Worm (Caenorhabditis elegans) whole organism, L3 larva: Measurements from ENCODE around the gene K02A2.5.

Source experiments
- R02D3.7 ChIP-seq: fragments of 150-350 bp; optimal IDR thresholded peaks from 2 replicates; lab custom pipeline; 2014; ENCODE audit warnings: missing biosample characterization, missing genetic modification characterization
- ZK546.5 ChIP-seq: sonication (generic microtip); optimal IDR thresholded peaks from 2 replicates; lab custom pipeline; 2017; ENCODE audit warnings: missing biosample characterization, missing genetic modification characterization
- aly-2 ChIP-seq: fragments of 150-350 bp; optimal IDR thresholded peaks from 2 replicates; lab custom pipeline; 2014; ENCODE audit warnings: missing biosample characterization, missing genetic modification characterization
- ama-1 ChIP-seq: fragments of 150-350 bp; optimal IDR thresholded peaks from 2 replicates; lab custom pipeline; 2018
- ceh-16 ChIP-seq: sonication (generic microtip); optimal IDR thresholded peaks from 2 replicates; lab custom pipeline; 2017; ENCODE audit warnings: missing biosample characterization, missing genetic modification characterization
- ceh-82 ChIP-seq: fragments of 150-350 bp; optimal IDR thresholded peaks from 2 replicates; lab custom pipeline; 2014; ENCODE audit warnings: missing biosample characterization, missing genetic modification characterization
- ceh-9 ChIP-seq: sonication (generic microtip); optimal IDR thresholded peaks from 2 replicates; lab custom pipeline; 2018; ENCODE audit warnings: missing biosample characterization, missing genetic modification characterization
- egl-5 ChIP-seq: fragments of 150-350 bp; optimal IDR thresholded peaks from 2 replicates; lab custom pipeline; 2017; ENCODE audit warnings: missing biosample characterization, missing genetic modification reagents, missing genetic modification characterization, inconsistent platforms
- elt-3 ChIP-seq, 3 experiments: fragments of 150-350 bp in 1 of 3; sonication (generic microtip) in 2 of 3; optimal IDR thresholded peaks; 2 replicates in 2 of 3; 4 replicates in 1 of 3; lab custom pipeline; 2014 to 2017; ENCODE audit warnings: missing biosample characterization in 3 of 3, missing genetic modification characterization in 3 of 3
- eor-1 ChIP-seq, 2 experiments: fragments of 150-350 bp; optimal IDR thresholded peaks; 2 replicates each; lab custom pipeline; 2014 to 2018; ENCODE audit warnings: missing biosample characterization in 2 of 2, missing genetic modification characterization in 2 of 2
- fkh-10 ChIP-seq: sonication (generic microtip); optimal IDR thresholded peaks from 2 replicates; lab custom pipeline; 2017; ENCODE audit warnings: missing biosample characterization, missing genetic modification reagents, missing genetic modification characterization
- fkh-2 ChIP-seq: fragments of 150-350 bp; optimal IDR thresholded peaks from 2 replicates; lab custom pipeline; 2014; ENCODE audit warnings: missing biosample characterization, missing genetic modification reagents, missing genetic modification characterization
- jun-1 ChIP-seq: fragments of 150-350 bp; optimal IDR thresholded peaks from 2 replicates; lab custom pipeline; 2014; ENCODE audit warnings: missing biosample characterization, missing genetic modification reagents, missing genetic modification characterization
- lin-15B ChIP-seq: fragments of 150-350 bp; optimal IDR thresholded peaks from 2 replicates; lab custom pipeline; 2014; ENCODE audit warnings: missing biosample characterization, missing genetic modification characterization
- lin-39 ChIP-seq: fragments of 150-350 bp; optimal IDR thresholded peaks from 2 replicates; lab custom pipeline; 2018; ENCODE audit warnings: missing biosample characterization, missing genetic modification reagents, missing genetic modification characterization
- lsy-12 ChIP-seq: sonication (generic microtip); optimal IDR thresholded peaks from 2 replicates; lab custom pipeline; 2016; ENCODE audit warnings: mild to moderate bottlenecking, missing genetic modification characterization, missing compliant biosample characterization
- mdl-1 ChIP-seq: fragments of 150-350 bp; optimal IDR thresholded peaks from 2 replicates; lab custom pipeline; 2014; ENCODE audit warnings: missing biosample characterization, missing genetic modification characterization
- mml-1 ChIP-seq: fragments of 150-350 bp; sonication (generic microtip); optimal IDR thresholded peaks from 3 replicates; lab custom pipeline; 2014; ENCODE audit warnings: missing biosample characterization, missing genetic modification characterization
- nfya-1 ChIP-seq: sonication (generic microtip); optimal IDR thresholded peaks from 2 replicates; lab custom pipeline; 2017; ENCODE audit warnings: missing genetic modification characterization, mild to moderate bottlenecking, missing compliant biosample characterization, antibody characterized with exemption, moderate library complexity; ENCODE audit not compliant: insufficient read depth
- nhr-11 ChIP-seq: fragments of 150-350 bp; optimal IDR thresholded peaks from 2 replicates; lab custom pipeline; 2014; ENCODE audit warnings: missing biosample characterization, missing genetic modification characterization
- nhr-23 ChIP-seq: fragments of 150-350 bp; optimal IDR thresholded peaks from 2 replicates; lab custom pipeline; 2014; ENCODE audit warnings: missing biosample characterization, missing genetic modification reagents, missing genetic modification characterization
- nhr-237 ChIP-seq: fragments of 150-350 bp; optimal IDR thresholded peaks from 2 replicates; lab custom pipeline; 2014; ENCODE audit warnings: missing biosample characterization, missing genetic modification characterization
- nhr-25 ChIP-seq: sonication (generic microtip); optimal IDR thresholded peaks from 2 replicates; lab custom pipeline; 2017; ENCODE audit warnings: missing biosample characterization, missing genetic modification characterization
- nhr-28 ChIP-seq: fragments of 150-350 bp; optimal IDR thresholded peaks from 2 replicates; lab custom pipeline; 2014; ENCODE audit warnings: missing biosample characterization, missing genetic modification characterization
- nhr-43 ChIP-seq: sonication (generic microtip); optimal IDR thresholded peaks from 2 replicates; lab custom pipeline; 2016; ENCODE audit warnings: mild to moderate bottlenecking, missing genetic modification characterization, missing compliant biosample characterization; ENCODE audit not compliant: poor library complexity, severe bottlenecking
- nhr-67 ChIP-seq: fragments of 150-350 bp; optimal IDR thresholded peaks from 2 replicates; lab custom pipeline; 2014; ENCODE audit warnings: missing biosample characterization, missing genetic modification characterization
- nhr-77 ChIP-seq: fragments of 150-350 bp; optimal IDR thresholded peaks from 2 replicates; lab custom pipeline; 2014; ENCODE audit warnings: missing biosample characterization, missing genetic modification characterization
- pha-4 ChIP-seq: fragments of 150-350 bp; optimal IDR thresholded peaks from 2 replicates; lab custom pipeline; 2014; ENCODE audit warnings: missing biosample characterization, missing genetic modification reagents, missing genetic modification characterization
- pqm-1 ChIP-seq: fragments of 150-350 bp; optimal IDR thresholded peaks from 2 replicates; lab custom pipeline; 2017; ENCODE audit warnings: missing biosample characterization, missing genetic modification characterization, inconsistent platforms
- sea-2 ChIP-seq: fragments of 150-350 bp; sonication (generic microtip); optimal IDR thresholded peaks from 4 replicates; lab custom pipeline; 2014; ENCODE audit warnings: missing biosample characterization, missing genetic modification reagents, missing genetic modification characterization
- skn-1 ChIP-seq: fragments of 150-350 bp; optimal IDR thresholded peaks from 2 replicates; lab custom pipeline; 2014; ENCODE audit warnings: missing biosample characterization, missing genetic modification characterization
- tbx-2 ChIP-seq: sonication (generic microtip); optimal IDR thresholded peaks from 2 replicates; lab custom pipeline; 2016; ENCODE audit warnings: mild to moderate bottlenecking, missing genetic modification characterization, missing compliant biosample characterization
- unc-39 ChIP-seq: sonication (generic microtip); optimal IDR thresholded peaks from 4 replicates; lab custom pipeline; 2017; ENCODE audit warnings: missing biosample characterization, missing genetic modification characterization
- zag-1 ChIP-seq: fragments of 150-350 bp; optimal IDR thresholded peaks from 2 replicates; lab custom pipeline; 2014; ENCODE audit warnings: missing biosample characterization, missing genetic modification characterization
- ztf-11 ChIP-seq: fragments of 150-350 bp; optimal IDR thresholded peaks from 2 replicates; lab custom pipeline; 2014; ENCODE audit warnings: missing biosample characterization, missing genetic modification characterization
- ztf-4 ChIP-seq: fragments of 150-350 bp; optimal IDR thresholded peaks from 2 replicates; lab custom pipeline; 2014; ENCODE audit warnings: missing biosample characterization, missing genetic modification characterization

K02A2.5 gene

ce11 chrII:7419563-7419962 is 7.7 kb upstream of the K02A2.5 start:
- TF ChIP-seq lin-39 (tag; lab: Kevin White, UChicago) = peak; percentile 27
- no peak for TF ChIP-seq ceh-16 (tag; lab: Kevin White, UChicago)

ce11 chrII:7413764-7414163 is 1.9 kb upstream of the K02A2.5 start:
- TF ChIP-seq aly-2 (tag; lab: Kevin White, UChicago) (no peak), eor-1 (tag; optimal IDR thresholded peaks at IDR 0.05; lab: Kevin White, UChicago) (no peak)
- TF ChIP-seq, all 47 proteins: peak for 0

ce11 chrII:7413275-7413674 is 1.4 kb upstream of the K02A2.5 start:
- peak; percentile 44 for TF ChIP-seq nhr-43
- peak in 2 of 3 experiments; percentile 57 to 83 for TF ChIP-seq elt-3 (tag; optimal IDR thresholded peaks at IDR 0.05; lab: Kevin White, UChicago)
- peak; percentile 43 for TF ChIP-seq nhr-25 (tag; lab: Kevin White, UChicago)
- TF ChIP-seq ZK546.5 = no peak
- no peak for TF ChIP-seq nfya-1 (tag; lab: Kevin White, UChicago)
- no peak for TF ChIP-seq fkh-2 (tag; lab: Kevin White, UChicago)
- TF ChIP-seq pha-4 (tag; lab: Kevin White, UChicago) = no peak
- TF ChIP-seq nhr-23 (tag; lab: Kevin White, UChicago) = peak; percentile 31
- TF ChIP-seq lsy-12 (tag; lab: Kevin White, UChicago) = no peak
- TF ChIP-seq mml-1 (tag; lab: Kevin White, UChicago) = no peak

ce11 chrII:7408192-7408591 is 3.6 kb downstream of the K02A2.5 start, which contains the start of gene srd-55:
Gene srd-55 (plus strand): TSS chrII:7408492.
- TF ChIP-seq sea-2 (GFP tag; lab: Kevin White, UChicago) (no peak), R02D3.7 (tag; lab: Kevin White, UChicago) (no peak), fkh-10 (GFP tag; lab: Kevin White, UChicago) (no peak), nhr-28 (tag; lab: Kevin White, UChicago) (no peak), lin-15B (tag; lab: Kevin White, UChicago) (no peak), lin-39 (tag; lab: Kevin White, UChicago) (no peak), ama-1 (lab: Kevin White, UChicago) (no peak)
- TF ChIP-seq, all 47 proteins: peak for 0

ce11 chrII:7406438-7406837 is 5.4 kb downstream of the K02A2.5 start:
- no peak for TF ChIP-seq nhr-67
- no peak for TF ChIP-seq pqm-1 (tag; lab: Kevin White, UChicago)
- no peak for TF ChIP-seq skn-1
- TF ChIP-seq aly-2 (tag; lab: Kevin White, UChicago) = no peak
- no peak for TF ChIP-seq ztf-11
- TF ChIP-seq egl-5 (tag; lab: Kevin White, UChicago) = no peak
- TF ChIP-seq zag-1 = no peak
- no peak for TF ChIP-seq mdl-1 (tag; lab: Kevin White, UChicago)
- no peak for TF ChIP-seq tbx-2 (tag; lab: Kevin White, UChicago)
- no peak for TF ChIP-seq nhr-237
- TF ChIP-seq ceh-16 (tag; lab: Kevin White, UChicago) = no peak
- TF ChIP-seq unc-39 (tag; lab: Kevin White, UChicago) = no peak
- TF ChIP-seq elt-3 (tag; optimal IDR thresholded peaks at IDR 0.05; lab: Kevin White, UChicago) = no peak
- no peak for TF ChIP-seq mml-1 (tag; lab: Kevin White, UChicago)
- no peak for TF ChIP-seq lin-15B (tag; lab: Kevin White, UChicago)
- no peak for TF ChIP-seq ztf-4 (tag; lab: Kevin White, UChicago)
- no peak for TF ChIP-seq ceh-82 (tag; lab: Kevin White, UChicago)
- no peak for TF ChIP-seq ceh-9
- no peak for TF ChIP-seq eor-1 (tag; optimal IDR thresholded peaks at IDR 0.05; lab: Kevin White, UChicago)
- no peak for TF ChIP-seq jun-1 (tag; lab: Kevin White, UChicago)

- TF ChIP-seq lin-39 (tag; lab: Kevin White, UChicago) = no peak
- no peak for TF ChIP-seq ztf-4 (tag; lab: Kevin White, UChicago)
- no peak for TF ChIP-seq nhr-237
- no peak for TF ChIP-seq ama-1 (lab: Kevin White, UChicago)
- TF ChIP-seq ceh-82 (tag; lab: Kevin White, UChicago) = no peak
- TF ChIP-seq nhr-23 (tag; lab: Kevin White, UChicago) = peak; percentile 45
- TF ChIP-seq mml-1 (tag; lab: Kevin White, UChicago) = no peak
- TF ChIP-seq nhr-25 (tag; lab: Kevin White, UChicago) = peak; percentile 94
- peak in 2 of 3 experiments; percentile 81 to 91 for TF ChIP-seq elt-3 (tag; optimal IDR thresholded peaks at IDR 0.05; lab: Kevin White, UChicago)
- no peak for TF ChIP-seq nhr-11 (tag; lab: Kevin White, UChicago)
- TF ChIP-seq tbx-2 (tag; lab: Kevin White, UChicago) = no peak
- no peak for TF ChIP-seq ZK546.5
- no peak for TF ChIP-seq nhr-77 (tag; lab: Kevin White, UChicago)
- TF ChIP-seq aly-2 (tag; lab: Kevin White, UChicago) = no peak
Observed at ce11 chrII:7405262-7405661, 6.6 kb downstream of the K02A2.5 start.
